Fruit fly (Drosophila melanogaster): ENCODE results near the gene mud.

DNA sequence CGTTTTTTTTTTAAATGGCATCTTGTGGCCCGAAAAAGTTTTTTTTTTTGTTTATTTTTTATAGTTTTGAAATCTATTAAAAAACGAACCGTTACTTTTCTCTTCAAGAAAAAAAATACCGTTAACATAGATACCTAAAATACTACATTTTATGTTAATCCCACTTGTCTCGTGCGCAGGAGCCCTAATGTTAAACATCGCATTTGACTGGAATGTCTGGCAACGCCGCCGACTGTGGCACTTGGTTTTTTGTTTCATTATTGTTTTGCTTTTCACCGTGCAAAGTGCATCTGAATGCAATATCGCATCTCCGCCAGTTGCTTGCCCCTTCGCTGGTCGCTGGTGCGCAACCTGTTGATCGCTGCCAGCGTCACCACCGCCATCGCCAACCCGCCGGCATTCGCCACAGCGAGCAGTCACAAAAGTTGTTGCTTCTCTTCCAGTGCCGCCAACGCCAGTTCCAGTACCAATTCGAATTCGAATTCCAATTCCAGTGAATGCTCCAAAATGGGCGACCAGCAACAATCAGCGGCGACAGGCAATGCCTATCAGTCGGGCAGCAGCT lies 47.5 kb upstream of the mud start, which contains the start of gene CG11590:
- no peak for TF ChIP-seq h (optimal IDR thresholded peaks at IDR 0.05)
- no peak for TF ChIP-seq Myc (optimal IDR thresholded peaks at IDR 0.05)
- TF ChIP-seq Sin3A (optimal IDR thresholded peaks at IDR 0.05): no peak
- TF ChIP-seq insv (optimal IDR thresholded peaks at IDR 0.05): no peak
- no peak for TF ChIP-seq psq (optimal IDR thresholded peaks at IDR 0.05)
- no peak for TF ChIP-seq ttk (optimal IDR thresholded peaks at IDR 0.05)
